Fruit fly (Drosophila melanogaster): ENCODE measurements around the gene CG15431.
A peak's percentile ranks its signal among the peaks of the same experiment; 100 is the strongest.

CG15431 gene

DNA sequence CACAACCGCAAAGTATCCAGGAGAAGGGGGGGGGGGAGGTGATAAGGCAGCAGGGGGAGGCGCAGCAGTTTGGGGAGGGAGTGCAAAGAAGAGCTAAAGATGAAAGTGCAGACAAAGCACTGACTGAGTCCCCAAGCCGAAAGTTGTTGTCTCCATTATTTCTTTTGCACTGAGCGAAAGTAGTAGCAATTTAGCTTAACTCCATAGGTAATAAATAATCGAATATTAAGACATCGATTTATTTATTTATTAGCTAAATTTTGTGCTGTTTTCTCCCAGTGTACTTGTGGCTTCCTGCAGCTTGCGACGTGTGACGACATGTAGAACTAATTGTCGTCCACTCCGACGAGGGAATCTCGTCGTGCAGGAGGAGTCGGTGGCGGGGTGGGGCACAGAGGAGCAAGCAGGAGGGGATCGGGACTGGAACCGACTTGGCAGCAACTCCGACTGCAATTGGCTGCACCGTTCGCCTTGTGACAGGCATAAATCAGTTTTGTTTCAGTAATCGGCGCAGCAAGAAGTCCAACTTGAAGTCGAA is 79.6 kb downstream of the CG15431 start, which contains the start of gene Traf4 (continued):
- TF ChIP-seq Sox15 (GFP tag; optimal IDR thresholded peaks at IDR 0.05) (no peak), dac (GFP tag; optimal IDR thresholded peaks at IDR 0.05) (no peak), CG6792 (GFP tag; optimal IDR thresholded peaks at IDR 0.05) (peak; percentile 73), CG6854 (GFP tag; optimal IDR thresholded peaks at IDR 0.05) (no peak), Eip75B (GFP tag; optimal IDR thresholded peaks at IDR 0.05) (peak; percentile 30), CG9139 (GFP tag; optimal IDR thresholded peaks at IDR 0.05) (peak; percentile 18), Sox102F (GFP tag; optimal IDR thresholded peaks at IDR 0.05) (peak; percentile 36), svp (GFP tag) (peak; percentile 81), fkh (GFP tag; optimal IDR thresholded peaks at IDR 0.05) (no peak), CG8632 (GFP tag; optimal IDR thresholded peaks at IDR 0.05) (peak; percentile 43), CG31627 (GFP tag; optimal IDR thresholded peaks at IDR 0.05) (peak; percentile 47), Ets21C (GFP tag; optimal IDR thresholded peaks at IDR 0.05) (no peak)

DNA sequence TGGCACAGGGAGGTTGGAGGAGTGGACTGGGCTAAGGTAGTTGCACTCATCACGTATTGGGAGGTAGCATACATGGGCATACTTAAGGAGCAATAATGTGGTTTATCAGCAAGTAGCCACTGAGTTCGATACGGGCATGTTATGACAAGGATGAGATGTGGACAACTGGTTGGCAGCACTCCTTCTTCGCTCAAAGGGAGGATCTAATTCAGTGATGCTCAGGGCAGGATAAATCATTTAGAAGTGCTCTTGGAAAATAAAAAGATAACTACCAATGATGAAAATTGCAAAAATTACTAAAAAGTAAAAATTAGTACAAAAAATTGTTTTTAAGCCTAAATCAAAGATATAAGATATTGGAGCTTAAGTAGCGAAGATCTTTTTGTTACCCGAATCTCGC is 80.2 kb downstream of the CG15431 start:
- TF ChIP-seq Eip78C (GFP tag) (peak; percentile 91), CG34406 (GFP tag; optimal IDR thresholded peaks at IDR 0.05) (no peak), CG6163 (GFP tag; IDR thresholded peaks at IDR 0.05) (0 out of 3 replicates have a peak, but pooled peaks have one; percentile 5), CG6808 (GFP tag; optimal IDR thresholded peaks at IDR 0.05) (peak; percentile 18), CG10669 (GFP tag; optimal IDR thresholded peaks at IDR 0.05) (peak; percentile 9), Sox14 (GFP tag; optimal IDR thresholded peaks at IDR 0.05) (peak; percentile 30), Hr38 (GFP tag; optimal IDR thresholded peaks at IDR 0.05) (no peak), CG11902 (GFP tag; optimal IDR thresholded peaks at IDR 0.05) (no peak), Ets96B (tag; optimal IDR thresholded peaks at IDR 0.05) (peak; percentile 18), esn (GFP tag; optimal IDR thresholded peaks at IDR 0.05) (no peak), CG4318 (GFP tag; optimal IDR thresholded peaks at IDR 0.05) (no peak), Smox (GFP tag; optimal IDR thresholded peaks at IDR 0.05) (no peak), CG16779 (tag; optimal IDR thresholded peaks at IDR 0.05) (no peak), CG3919 (GFP tag; optimal IDR thresholded peaks at IDR 0.05) (no peak), OdsH (GFP tag; optimal IDR thresholded peaks at IDR 0.05) (no peak), salr (GFP tag; optimal IDR thresholded peaks at IDR 0.05) (peak in 1 of 2 experiments; percentile 29), Gug (GFP tag; IDR thresholded peaks at IDR 0.05) (no peak), Hr4 (GFP tag; optimal IDR thresholded peaks at IDR 0.05) (no peak), fd59A (GFP tag; optimal IDR thresholded peaks at IDR 0.05) (peak; percentile 24), CG3032 (tag; optimal IDR thresholded peaks at IDR 0.05) (peak; percentile 52), CG9139 (GFP tag; optimal IDR thresholded peaks at IDR 0.05) (no peak), Sox15 (GFP tag; optimal IDR thresholded peaks at IDR 0.05) (no peak), CG6792 (GFP tag; optimal IDR thresholded peaks at IDR 0.05) (no peak)

DNA sequence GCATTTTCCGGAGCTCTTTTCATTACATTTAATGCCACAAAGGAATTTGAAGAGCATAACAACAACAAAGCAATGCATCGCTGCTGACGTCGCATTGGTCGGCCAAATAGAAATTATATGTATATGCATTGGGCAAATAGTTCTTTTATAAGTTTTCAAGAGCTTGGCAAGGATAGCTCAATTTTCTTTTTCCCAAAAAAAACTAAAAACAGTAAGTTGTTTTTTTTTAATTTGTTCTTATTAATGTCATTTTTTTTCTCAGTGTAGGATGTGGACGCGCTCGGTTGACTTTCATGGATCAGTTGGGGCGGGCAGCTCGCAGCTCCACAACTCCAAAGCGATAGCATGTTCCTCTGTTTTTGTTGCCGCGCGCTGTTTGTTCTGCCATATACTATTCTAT is 81.9 kb downstream of the CG15431 start:
- peak; percentile 76 for TF ChIP-seq CG8119 (GFP tag; IDR thresholded peaks at IDR 0.05)
- peak; percentile 22 for TF ChIP-seq Sox14 (GFP tag; optimal IDR thresholded peaks at IDR 0.05)
- TF ChIP-seq CG8632 (GFP tag; optimal IDR thresholded peaks at IDR 0.05), result no peak
- no peak for TF ChIP-seq cyc (GFP tag; optimal IDR thresholded peaks at IDR 0.05)
- no peak for TF ChIP-seq CG10631 (GFP tag; optimal IDR thresholded peaks at IDR 0.05)
- no peak for TF ChIP-seq CG9139 (GFP tag; optimal IDR thresholded peaks at IDR 0.05)
- TF ChIP-seq Hr38 (GFP tag; optimal IDR thresholded peaks at IDR 0.05), result no peak
- no peak for TF ChIP-seq fkh (GFP tag; optimal IDR thresholded peaks at IDR 0.05)
- no peak for TF ChIP-seq CG11762 (GFP tag; optimal IDR thresholded peaks at IDR 0.05; ENCODE audit: insufficient read depth)
- TF ChIP-seq CG3032 (tag; optimal IDR thresholded peaks at IDR 0.05), result no peak
- no peak for TF ChIP-seq CG6808 (GFP tag; optimal IDR thresholded peaks at IDR 0.05)
- no peak for TF ChIP-seq Ets96B (tag; optimal IDR thresholded peaks at IDR 0.05)
- peak; percentile 18 for TF ChIP-seq Lpt (GFP tag; optimal IDR thresholded peaks at IDR 0.05)
- no peak for TF ChIP-seq ss (GFP tag; optimal IDR thresholded peaks at IDR 0.05)
- TF ChIP-seq salr (GFP tag; optimal IDR thresholded peaks at IDR 0.05), result no peak
- no peak for TF ChIP-seq fd85E (GFP tag; optimal IDR thresholded peaks at IDR 0.05)
- TF ChIP-seq CG34406 (GFP tag; optimal IDR thresholded peaks at IDR 0.05), result no peak
- TF ChIP-seq esn (GFP tag; optimal IDR thresholded peaks at IDR 0.05), result no peak
- TF ChIP-seq Gug (GFP tag; IDR thresholded peaks at IDR 0.05), result peak; percentile 64
- TF ChIP-seq net (GFP tag; optimal IDR thresholded peaks at IDR 0.05), result no peak
- no peak for TF ChIP-seq CG8319 (GFP tag; optimal IDR thresholded peaks at IDR 0.05)
- TF ChIP-seq CG6163 (GFP tag; IDR thresholded peaks at IDR 0.05), result peak; percentile 65; the same call in 2 of the 3 replicates
- TF ChIP-seq CG11902 (GFP tag; optimal IDR thresholded peaks at IDR 0.05), result no peak
- TF ChIP-seq lz (GFP tag; optimal IDR thresholded peaks at IDR 0.05), result no peak
- no peak for TF ChIP-seq OdsH (GFP tag; optimal IDR thresholded peaks at IDR 0.05)
- no peak for TF ChIP-seq Ets21C (GFP tag; optimal IDR thresholded peaks at IDR 0.05)
- peak; percentile 58 for TF ChIP-seq CG32006 (GFP tag; optimal IDR thresholded peaks at IDR 0.05)
- no peak for TF ChIP-seq dac (GFP tag; optimal IDR thresholded peaks at IDR 0.05)
- no peak for TF ChIP-seq CG6854 (GFP tag; optimal IDR thresholded peaks at IDR 0.05)
- TF ChIP-seq Sox102F (GFP tag; optimal IDR thresholded peaks at IDR 0.05), result no peak
- TF ChIP-seq achi (GFP tag; optimal IDR thresholded peaks at IDR 0.05), result peak; percentile 29
- TF ChIP-seq CG6792 (GFP tag; optimal IDR thresholded peaks at IDR 0.05), result no peak
- peak; percentile 77 for TF ChIP-seq Eip78C (GFP tag)
- no peak for TF ChIP-seq CG11294 (GFP tag; IDR thresholded peaks at IDR 0.05)

Data from whole organism, prepupa.